Fruit fly (Drosophila melanogaster): Measurements from ENCODE around the gene AP-2mu.

Gene AP-2mu

dm6 chr3R:22494523-22495309, 32.5 kb downstream of the AP-2mu start:
- TF ChIP-seq CG8478 (optimal IDR thresholded peaks at IDR 0.05) (no peak), CTCF (optimal IDR thresholded peaks at IDR 0.05) (no peak)

DNA sequence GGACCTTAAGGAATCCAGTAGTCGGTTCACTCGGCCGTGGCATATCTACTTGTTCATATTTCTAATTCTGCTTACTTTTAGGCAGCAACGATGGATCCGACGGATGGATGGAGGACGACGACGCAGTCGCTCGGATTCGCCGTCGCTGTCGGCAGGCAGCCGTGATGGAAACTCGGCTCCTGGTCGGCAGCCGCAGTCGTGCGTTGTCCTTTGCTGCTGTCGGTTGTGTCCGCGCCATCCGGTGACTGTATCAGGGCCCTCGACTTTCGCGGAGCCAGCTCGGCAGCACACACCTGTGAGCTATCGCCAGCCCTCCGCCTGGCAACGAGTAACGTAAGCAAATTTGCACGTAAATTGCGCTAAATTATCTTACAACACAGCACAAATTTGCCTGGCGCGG, 34.8 kb downstream of the AP-2mu start, which contains the start of gene Octbeta1R:
TSS of gene Octbeta1R (plus strand) at position 191 of the 400 bp plus-strand sequence.
- no peak for TF ChIP-seq CTCF (optimal IDR thresholded peaks at IDR 0.05)
- no peak for TF ChIP-seq CG8478 (optimal IDR thresholded peaks at IDR 0.05)

DNA sequence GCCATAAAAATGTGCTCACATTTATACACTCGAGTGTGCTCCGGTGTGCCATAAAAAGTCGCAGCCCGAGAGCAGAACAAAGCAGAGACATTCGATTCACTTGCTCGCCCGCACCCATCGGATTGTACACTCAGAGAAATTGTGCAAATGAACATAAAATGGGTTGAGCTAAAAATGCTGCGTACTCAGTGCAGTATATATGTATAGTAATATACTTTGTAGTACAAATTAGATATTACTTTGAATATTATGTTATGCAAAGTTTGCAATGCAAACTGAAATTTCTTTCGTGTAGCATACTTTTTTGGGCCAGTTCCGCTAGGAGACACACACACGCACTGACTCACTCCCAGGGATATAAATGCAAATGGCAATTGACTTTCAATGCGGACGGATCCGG, 41.4 kb downstream of the AP-2mu start:
- no peak for TF ChIP-seq CTCF (optimal IDR thresholded peaks at IDR 0.05)
- no peak for TF ChIP-seq CG8478 (optimal IDR thresholded peaks at IDR 0.05)
